Fruit fly (Drosophila melanogaster): ENCODE data around the gene Lgr4.

Lgr4 gene

DNA sequence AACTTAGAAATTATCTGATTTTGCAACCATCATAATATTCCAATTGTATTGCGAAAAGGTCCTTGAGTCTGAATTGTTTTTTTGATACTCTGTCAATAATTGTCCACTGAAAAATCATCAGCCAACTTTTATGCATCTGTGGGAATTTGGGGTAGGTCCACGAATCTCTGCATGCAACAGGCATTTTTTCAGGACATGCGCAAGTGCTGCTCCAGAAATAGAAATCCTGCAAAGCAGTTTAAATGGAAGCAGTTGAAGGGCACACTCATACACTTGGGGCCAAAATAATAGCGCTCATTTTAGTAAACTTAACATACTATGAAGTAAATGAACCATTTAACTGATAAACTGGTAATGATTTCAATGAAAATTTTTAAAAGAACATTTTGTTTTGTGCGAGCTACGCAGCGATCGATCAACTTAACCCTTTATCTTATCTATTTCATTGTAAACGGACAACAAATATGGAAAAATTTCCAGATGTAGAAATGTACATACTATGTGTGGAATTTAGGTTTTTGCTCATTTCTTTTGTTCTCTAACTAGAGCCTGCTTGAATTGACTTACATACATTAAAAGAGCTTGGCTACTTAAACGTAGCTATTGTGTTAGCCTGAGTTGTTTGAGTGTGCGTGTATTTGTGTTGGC is 58.7 kb downstream of the Lgr4 start (continued):
- TF ChIP-seq CG1024 (GFP tag; IDR thresholded peaks at IDR 0.05), result 0 out of 2 replicates have a peak, but pooled peaks have one; percentile 38
- TF ChIP-seq D19A (tag; optimal IDR thresholded peaks at IDR 0.05), result peak; percentile 80
- TF ChIP-seq ato (GFP tag; IDR thresholded peaks at IDR 0.05; ENCODE audit: partially characterized antibody), result no peak
- 0 out of 2 replicates have a peak, but pooled peaks have one; percentile 15 for TF ChIP-seq vvl (GFP tag; IDR thresholded peaks at IDR 0.05)
- TF ChIP-seq tap (tag; optimal IDR thresholded peaks at IDR 0.05), result no peak
- peak in 1 of 2 experiments; percentile 74 for TF ChIP-seq Hr51 (GFP tag; optimal IDR thresholded peaks at IDR 0.05)
- TF ChIP-seq zfh2 (GFP tag; optimal IDR thresholded peaks at IDR 0.05), result peak; percentile 59
- peak; percentile 58 for TF ChIP-seq Rfx (GFP tag; IDR thresholded peaks at IDR 0.05)
- peak; percentile 53 for TF ChIP-seq Mad (GFP tag; optimal IDR thresholded peaks at IDR 0.05)
- TF ChIP-seq CG10366 (GFP tag; IDR thresholded peaks at IDR 0.05), result no peak; the same call in 1 of the 2 replicates
- TF ChIP-seq ase (GFP tag; IDR thresholded peaks at IDR 0.05), result peak; percentile 35; the same call in 1 of the 3 replicates
- TF ChIP-seq CG30020 (tag; optimal IDR thresholded peaks at IDR 0.05), result peak; percentile 35
- TF ChIP-seq bsh (GFP tag; optimal IDR thresholded peaks at IDR 0.05), result peak; percentile 54 to 70
- TF ChIP-seq CG15696 (tag; optimal IDR thresholded peaks at IDR 0.05), result peak; percentile 74
- no peak for TF ChIP-seq br (optimal IDR thresholded peaks at IDR 0.05)
- peak; percentile 59 for TF ChIP-seq CG13775 (GFP tag; optimal IDR thresholded peaks at IDR 0.05)
- TF ChIP-seq B-H2 (GFP tag; optimal IDR thresholded peaks at IDR 0.05), result peak; percentile 54
- TF ChIP-seq CG7786 (GFP tag; optimal IDR thresholded peaks at IDR 0.05), result peak; percentile 66
- peak; percentile 50 for TF ChIP-seq zen (tag; optimal IDR thresholded peaks at IDR 0.05)
- TF ChIP-seq D (optimal IDR thresholded peaks at IDR 0.05), result no peak
- TF ChIP-seq D (GFP tag; optimal IDR thresholded peaks at IDR 0.05), result peak; percentile 77
- TF ChIP-seq stwl (tag; optimal IDR thresholded peaks at IDR 0.05), result no peak
- TF ChIP-seq HLH4C (GFP tag; IDR thresholded peaks at IDR 0.05; ENCODE audit: partially characterized antibody), result no peak
- TF ChIP-seq dan (GFP tag; IDR thresholded peaks at IDR 0.05), result no peak
- TF ChIP-seq Elba2 (GFP tag; optimal IDR thresholded peaks at IDR 0.05), result no peak
- TF ChIP-seq CG7839 (tag; optimal IDR thresholded peaks at IDR 0.05), result peak; percentile 86
- TF ChIP-seq CG14014 (GFP tag; IDR thresholded peaks at IDR 0.05), result 0 out of 2 replicates have a peak, but pooled peaks have one; percentile 39
- no peak for TF ChIP-seq MTF-1 (GFP tag; optimal IDR thresholded peaks at IDR 0.05; ENCODE audit: borderline replicate concordance)
- no peak for TF ChIP-seq vfl (GFP tag; optimal IDR thresholded peaks at IDR 0.05)
- TF ChIP-seq Sin3A (optimal IDR thresholded peaks at IDR 0.05), result no peak
- TF ChIP-seq p53 (GFP tag; optimal IDR thresholded peaks at IDR 0.05), result peak; percentile 15
- TF ChIP-seq CG7357 (GFP tag; IDR thresholded peaks at IDR 0.05), result no peak
- TF ChIP-seq CG18476 (GFP tag; optimal IDR thresholded peaks at IDR 0.05), result peak; percentile 62
- peak; percentile 88 for TF ChIP-seq Med (GFP tag)
- TF ChIP-seq Dfd (GFP tag; optimal IDR thresholded peaks at IDR 0.05), result no peak
- no peak for TF ChIP-seq prd (optimal IDR thresholded peaks at IDR 0.05)
- TF ChIP-seq prd (GFP tag; IDR thresholded peaks at IDR 0.05), result peak; percentile 61; the same call in 2 of the 3 replicates
- peak; percentile 36; the same call in 1 of the 3 replicates for TF ChIP-seq Optix (GFP tag; IDR thresholded peaks at IDR 0.05)
- TF ChIP-seq Chrac-16 (GFP tag; optimal IDR thresholded peaks at IDR 0.05), result peak; percentile 67
- peak; percentile 70 for TF ChIP-seq nau (GFP tag; optimal IDR thresholded peaks at IDR 0.05)
- TF ChIP-seq gem (tag; optimal IDR thresholded peaks at IDR 0.05), result peak; percentile 84
- TF ChIP-seq CG11456 (GFP tag; IDR thresholded peaks at IDR 0.05), result no peak
- peak; percentile 83 for TF ChIP-seq dmrt99B (tag; optimal IDR thresholded peaks at IDR 0.05)
- TF ChIP-seq slou (GFP tag; optimal IDR thresholded peaks at IDR 0.05), result no peak
- no peak for TF ChIP-seq CG10321 (GFP tag; IDR thresholded peaks at IDR 0.05)
- no peak for TF ChIP-seq CG3995 (GFP tag; optimal IDR thresholded peaks at IDR 0.05)
- no peak for TF ChIP-seq Adf1 (GFP tag; IDR thresholded peaks at IDR 0.05)
- TF ChIP-seq inv (GFP tag; IDR thresholded peaks at IDR 0.05; ENCODE audit: partially characterized antibody), result no peak
- TF ChIP-seq NC2α (GFP tag; optimal IDR thresholded peaks at IDR 0.05), result no peak
- peak; percentile 34 for TF ChIP-seq Deaf1 (tag; optimal IDR thresholded peaks at IDR 0.05)
- no peak for TF ChIP-seq chinmo (GFP tag; IDR thresholded peaks at IDR 0.05; ENCODE audit: partially characterized antibody)

All from whole organism, embryonic.